Worm (Caenorhabditis elegans) whole organism, mixed stage, embryonic: ENCODE measurements around the gene srt-18.

Experiments
- bed-3 ChIP-seq: fragments of 200-800 bp; sonication (Bioruptor generic); optimal IDR thresholded peaks from 3 replicates; lab custom pipeline; 2018; ENCODE audit warnings: mild to moderate bottlenecking, missing genetic modification characterization, moderate library complexity, missing compliant biosample characterization
- blmp-1 ChIP-seq: fragments of 150-350 bp; optimal IDR thresholded peaks from 2 replicates; lab custom pipeline; 2014; ENCODE audit warnings: missing biosample characterization, missing genetic modification characterization
- ceh-39 ChIP-seq: fragments of 150-350 bp; optimal IDR thresholded peaks from 2 replicates; lab custom pipeline; 2014; ENCODE audit warnings: missing biosample characterization, missing genetic modification characterization
- ceh-43 ChIP-seq: fragments of 200-800 bp; sonication (Bioruptor generic); optimal IDR thresholded peaks from 2 replicates; lab custom pipeline; 2018; ENCODE audit warnings: mild to moderate bottlenecking, missing genetic modification characterization, moderate library complexity, missing compliant biosample characterization
- ceh-83 ChIP-seq: fragments of 200-800 bp; sonication (Bioruptor generic); optimal IDR thresholded peaks from 2 replicates; lab custom pipeline; 2018; ENCODE audit warnings: mild to moderate bottlenecking, missing genetic modification characterization, missing compliant biosample characterization
- ces-1 ChIP-seq: fragments of 150-350 bp; optimal IDR thresholded peaks from 2 replicates; lab custom pipeline; 2014; ENCODE audit warnings: missing biosample characterization, missing genetic modification reagents, missing genetic modification characterization
- drap-1 ChIP-seq: fragments of 200-800 bp; sonication (Bioruptor generic); optimal IDR thresholded peaks from 3 replicates; lab custom pipeline; 2018; ENCODE audit warnings: mild to moderate bottlenecking, missing genetic modification characterization, missing compliant biosample characterization
- elt-1 ChIP-seq: sonication (generic microtip); optimal IDR thresholded peaks from 2 replicates; lab custom pipeline; 2017; ENCODE audit warnings: missing genetic modification characterization, mild to moderate bottlenecking, missing compliant biosample characterization, antibody characterized with exemption, moderate library complexity, borderline replicate concordance; ENCODE audit not compliant: insufficient read depth
- elt-3 ChIP-seq: fragments of 150-350 bp; optimal IDR thresholded peaks from 2 replicates; lab custom pipeline; 2014; ENCODE audit warnings: missing biosample characterization, missing genetic modification characterization
- flh-1 ChIP-seq: fragments of 200-800 bp; sonication (Bioruptor generic); optimal IDR thresholded peaks from 2 replicates; lab custom pipeline; 2018; ENCODE audit warnings: mild to moderate bottlenecking, missing genetic modification characterization, moderate library complexity, missing compliant biosample characterization
- ham-2 ChIP-seq: fragments of 200-800 bp; sonication (Bioruptor generic); optimal IDR thresholded peaks from 2 replicates; lab custom pipeline; 2018; ENCODE audit warnings: mild to moderate bottlenecking, missing genetic modification characterization, missing compliant biosample characterization
- hlh-1 ChIP-seq: fragments of 150-350 bp; optimal IDR thresholded peaks from 2 replicates; lab custom pipeline; 2014; ENCODE audit warnings: missing biosample characterization, missing genetic modification reagents, missing genetic modification characterization
- lin-32 ChIP-seq: fragments of 200-800 bp; sonication (Bioruptor generic); optimal IDR thresholded peaks from 2 replicates; lab custom pipeline; 2018; ENCODE audit warnings: mild to moderate bottlenecking, missing genetic modification characterization, missing compliant biosample characterization
- lsy-2 ChIP-seq: fragments of 150-350 bp; optimal IDR thresholded peaks from 2 replicates; lab custom pipeline; 2014; ENCODE audit warnings: missing biosample characterization, missing genetic modification characterization
- mab-5 ChIP-seq: fragments of 150-350 bp; optimal IDR thresholded peaks from 2 replicates; lab custom pipeline; 2014; ENCODE audit warnings: missing biosample characterization, missing genetic modification characterization
- mep-1 ChIP-seq: fragments of 150-350 bp; optimal IDR thresholded peaks from 2 replicates; lab custom pipeline; 2017; ENCODE audit warnings: missing biosample characterization, missing genetic modification reagents, missing genetic modification characterization, inconsistent platforms
- mls-2 ChIP-seq: sonication (generic microtip); optimal IDR thresholded peaks from 2 replicates; lab custom pipeline; 2016; ENCODE audit warnings: mild to moderate bottlenecking, missing genetic modification characterization, moderate library complexity, missing compliant biosample characterization
- nhr-12 ChIP-seq: fragments of 150-350 bp; optimal IDR thresholded peaks from 2 replicates; lab custom pipeline; 2014; ENCODE audit warnings: missing biosample characterization, missing genetic modification characterization
- nhr-2 ChIP-seq: fragments of 150-350 bp; optimal IDR thresholded peaks from 2 replicates; lab custom pipeline; 2014; ENCODE audit warnings: missing biosample characterization, missing genetic modification characterization
- nhr-237 ChIP-seq: fragments of 150-350 bp; optimal IDR thresholded peaks from 2 replicates; lab custom pipeline; 2014; ENCODE audit warnings: missing biosample characterization, missing genetic modification characterization
- nhr-28 ChIP-seq: fragments of 150-350 bp; optimal IDR thresholded peaks from 2 replicates; lab custom pipeline; 2014; ENCODE audit warnings: missing biosample characterization, missing genetic modification characterization
- nhr-76 ChIP-seq: sonication (generic microtip); optimal IDR thresholded peaks from 2 replicates; lab custom pipeline; 2017; ENCODE audit warnings: missing biosample characterization, missing genetic modification characterization
- pha-4 ChIP-seq: fragments of 150-350 bp; optimal IDR thresholded peaks from 2 replicates; lab custom pipeline; 2018; ENCODE audit warnings: missing biosample characterization, missing genetic modification reagents, missing genetic modification characterization
- snpc-4 ChIP-seq: fragments of 150-350 bp; optimal IDR thresholded peaks from 2 replicates; lab custom pipeline; 2014; ENCODE audit warnings: missing biosample characterization, missing genetic modification characterization
- sptf-1 ChIP-seq: sonication (generic microtip); optimal IDR thresholded peaks from 2 replicates; lab custom pipeline; 2017; ENCODE audit warnings: mild to moderate bottlenecking, missing genetic modification characterization, moderate library complexity, missing compliant biosample characterization
- tbx-8 ChIP-seq: fragments of 200-800 bp; sonication (Bioruptor generic); optimal IDR thresholded peaks from 2 replicates; lab custom pipeline; 2018; ENCODE audit warnings: mild to moderate bottlenecking, missing genetic modification characterization, moderate library complexity, missing compliant biosample characterization
- unc-120 ChIP-seq: sonication (generic microtip); optimal IDR thresholded peaks from 2 replicates; lab custom pipeline; 2017; ENCODE audit warnings: missing genetic modification characterization, missing compliant biosample characterization; ENCODE audit not compliant: poor library complexity, severe bottlenecking
- unc-39 ChIP-seq: fragments of 150-350 bp; optimal IDR thresholded peaks from 2 replicates; lab custom pipeline; 2014; ENCODE audit warnings: missing biosample characterization, missing genetic modification characterization
- unc-62 ChIP-seq: fragments of 150-350 bp; optimal IDR thresholded peaks from 2 replicates; lab custom pipeline; 2014; ENCODE audit warnings: missing biosample characterization, missing genetic modification reagents, missing genetic modification characterization
- zip-8 ChIP-seq: fragments of 150-350 bp; optimal IDR thresholded peaks from 2 replicates; lab custom pipeline; 2014; ENCODE audit warnings: missing biosample characterization, missing genetic modification characterization

The srt-18 gene

DNA sequence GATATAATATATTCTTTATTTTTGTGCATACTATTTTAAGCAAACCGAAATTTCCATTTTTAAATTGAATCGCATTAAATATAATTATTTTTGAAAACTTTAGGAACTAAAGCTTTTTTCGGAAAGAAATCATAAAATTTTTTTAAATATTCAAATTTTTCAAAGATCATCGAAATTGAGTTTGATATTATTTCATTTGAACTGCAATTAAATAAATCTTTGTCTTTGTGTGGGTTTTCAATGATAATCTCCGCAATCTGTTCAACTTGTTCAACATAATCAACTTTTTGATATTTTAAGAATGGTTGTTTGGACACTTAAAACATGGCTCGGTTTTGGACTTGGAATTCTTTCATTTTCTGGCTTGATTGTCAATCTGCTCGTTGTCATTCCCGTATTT is 6.3 kb downstream of the srt-18 start, which contains the start of gene srx-2:
srx-2 (plus strand) TSS at position 301 of the 400 bp plus-strand sequence.
- TF ChIP-seq ceh-43 (GFP tag; lab: Kevin White, UChicago): no peak
- no peak for TF ChIP-seq tbx-8
- TF ChIP-seq unc-62 (GFP tag; lab: Kevin White, UChicago): no peak
- no peak for TF ChIP-seq unc-39 (tag; lab: Kevin White, UChicago)

ce11 chrV:9005243-9005642 is 10.2 kb downstream of the srt-18 start, which contains the start of gene srx-3:
TSS of gene srx-3 (plus strand) at chrV:9005543.
- no peak for TF ChIP-seq elt-1 (tag; lab: Kevin White, UChicago)
- TF ChIP-seq ceh-83 (GFP tag; lab: Kevin White, UChicago): no peak
- no peak for TF ChIP-seq mls-2
- no peak for TF ChIP-seq hlh-1 (tag; lab: Kevin White, UChicago)
- no peak for TF ChIP-seq snpc-4 (tag; lab: Kevin White, UChicago)
- TF ChIP-seq ham-2 (GFP tag; lab: Kevin White, UChicago): no peak
- TF ChIP-seq mep-1: no peak
- no peak for TF ChIP-seq bed-3 (GFP tag; lab: Kevin White, UChicago)
- TF ChIP-seq elt-3: no peak
- TF ChIP-seq nhr-12 (tag; lab: Kevin White, UChicago): no peak
- no peak for TF ChIP-seq ceh-43 (GFP tag; lab: Kevin White, UChicago)
- TF ChIP-seq nhr-2: no peak
- TF ChIP-seq lin-32 (GFP tag; lab: Kevin White, UChicago): no peak
- TF ChIP-seq sptf-1 (tag; lab: Kevin White, UChicago): no peak
- no peak for TF ChIP-seq nhr-76 (tag; lab: Kevin White, UChicago)
- TF ChIP-seq lsy-2: no peak
- TF ChIP-seq ceh-39 (tag; lab: Kevin White, UChicago): no peak
- no peak for TF ChIP-seq unc-62 (GFP tag; lab: Kevin White, UChicago)
- no peak for TF ChIP-seq ces-1 (GFP tag; lab: Kevin White, UChicago)
- TF ChIP-seq nhr-28 (tag; lab: Kevin White, UChicago): no peak
- TF ChIP-seq, all 35 proteins: peak for 0

DNA sequence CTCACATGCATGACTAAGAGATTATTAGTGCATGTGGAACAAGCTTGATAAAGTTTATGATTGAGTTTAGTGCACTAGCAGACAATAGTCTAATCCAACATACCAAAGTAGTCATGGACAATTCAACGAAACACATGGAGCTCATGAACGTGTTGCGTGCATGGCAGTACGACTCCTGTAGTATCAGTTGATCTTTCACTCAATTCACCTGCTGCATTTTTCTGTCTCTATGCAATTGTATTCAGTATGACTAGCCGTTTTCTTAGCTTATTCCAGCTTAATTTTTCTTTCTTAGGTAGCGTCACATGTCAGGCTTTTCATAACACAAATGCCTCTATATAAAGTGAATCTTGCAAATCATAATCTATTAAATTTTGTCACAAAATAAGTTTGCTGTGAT is 12.1 kb downstream of the srt-18 start, which contains the start of gene srx-1:
srx-1 (plus strand) TSS at position 382 of the 400 bp plus-strand sequence.
- TF ChIP-seq mep-1 (no peak), lsy-2 (no peak), pha-4 (tag; lab: Kevin White, UChicago) (no peak), nhr-2 (no peak), drap-1 (GFP tag; lab: Kevin White, UChicago) (no peak)

ce11 chrV:9001175-9001574 is 14.3 kb downstream of the srt-18 start, which contains the start of gene F59E11.2:
TSS of gene F59E11.2 (plus strand) at chrV:9001475.
- TF ChIP-seq snpc-4 (tag; lab: Kevin White, UChicago) (no peak), elt-1 (tag; lab: Kevin White, UChicago) (no peak), nhr-237 (no peak)

ce11 chrV:8994801-8995200 is 20.6 kb downstream of the srt-18 start, which contains the start of gene F59E11.5:
TSS of gene F59E11.5 (plus strand) at chrV:8995101.
- TF ChIP-seq nhr-28 (tag; lab: Kevin White, UChicago) (no peak), nhr-76 (tag; lab: Kevin White, UChicago) (no peak), zip-8 (no peak), nhr-237 (no peak), ces-1 (GFP tag; lab: Kevin White, UChicago) (no peak), bed-3 (GFP tag; lab: Kevin White, UChicago) (no peak), nhr-12 (tag; lab: Kevin White, UChicago) (no peak), flh-1 (GFP tag; lab: Kevin White, UChicago) (no peak), hlh-1 (tag; lab: Kevin White, UChicago) (no peak), pha-4 (tag; lab: Kevin White, UChicago) (no peak), mab-5 (no peak), unc-39 (tag; lab: Kevin White, UChicago) (no peak), lsy-2 (no peak), blmp-1 (tag; lab: Kevin White, UChicago) (no peak), ceh-43 (GFP tag; lab: Kevin White, UChicago) (no peak), unc-120 (tag; lab: Kevin White, UChicago) (no peak), unc-62 (GFP tag; lab: Kevin White, UChicago) (no peak), mep-1 (no peak)
